Worm (Caenorhabditis elegans) whole organism, young adult: ENCODE measurements around the gene H10D18.1.

Source experiments
- B0336.3 ChIP-seq: fragments of 200-800 bp; sonication (Bioruptor generic); IDR thresholded peaks from 2 replicates; pipeline ENCODE4 v1.3.6; 2022; ENCODE audit warnings: missing genetic modification characterization, missing compliant biosample characterization
- C06A6.2 ChIP-seq: fragments of 200-800 bp; sonication (Bioruptor generic); conservative IDR thresholded peaks from 2 replicates; pipeline ENCODE4 v1.3.6; 2022; ENCODE audit warnings: missing genetic modification characterization, missing compliant biosample characterization
- F55B11.4 ChIP-seq: sonication (generic microtip); optimal IDR thresholded peaks from 2 replicates; lab custom pipeline; 2016; ENCODE audit warnings: missing compliant biosample characterization, missing genetic modification characterization, borderline replicate concordance; ENCODE audit not compliant: insufficient read depth
- K11D2.4 ChIP-seq: fragments of 200-800 bp; sonication (Bioruptor generic); IDR thresholded peaks from 2 replicates; pipeline ENCODE4 v1.3.6; 2022; ENCODE audit warnings: missing genetic modification reagents, missing genetic modification characterization, missing compliant biosample characterization
- K12H6.12 ChIP-seq: fragments of 200-800 bp; sonication (Bioruptor generic); optimal IDR thresholded peaks from 2 replicates; lab custom pipeline; 2018; ENCODE audit warnings: mild to moderate bottlenecking, missing genetic modification characterization, missing compliant biosample characterization
- T07F8.4 ChIP-seq: sonication (generic microtip); optimal IDR thresholded peaks from 2 replicates; lab custom pipeline; 2016; ENCODE audit warnings: mild to moderate bottlenecking, missing genetic modification characterization, moderate library complexity, missing compliant biosample characterization
- Y53G8AR.9 ChIP-seq: fragments of 200-800 bp; sonication (Bioruptor generic); conservative IDR thresholded peaks from 2 replicates; pipeline ENCODE4 v1.3.6; 2022; ENCODE audit warnings: missing genetic modification reagents, missing genetic modification characterization, missing compliant biosample characterization
- Y67H2A.10 ChIP-seq: fragments of 200-800 bp; sonication (Bioruptor generic); conservative IDR thresholded peaks from 2 replicates; pipeline ENCODE4 v1.3.6; 2022; ENCODE audit warnings: missing genetic modification reagents, missing genetic modification characterization, missing compliant biosample characterization
- akir-1 ChIP-seq: fragments of 200-800 bp; sonication (Bioruptor generic); optimal IDR thresholded peaks from 2 replicates; lab custom pipeline; 2018; ENCODE audit warnings: mild to moderate bottlenecking, missing genetic modification characterization, moderate library complexity, missing compliant biosample characterization
- bed-2 ChIP-seq: fragments of 200-800 bp; sonication (Bioruptor generic); IDR thresholded peaks from 2 replicates; pipeline ENCODE4 v1.3.6; 2022; ENCODE audit warnings: missing genetic modification reagents, missing genetic modification characterization, missing compliant biosample characterization
- ccch-3 ChIP-seq: fragments of 200-800 bp; sonication (Bioruptor generic); optimal IDR thresholded peaks from 2 replicates; lab custom pipeline; 2018; ENCODE audit warnings: mild to moderate bottlenecking, missing genetic modification characterization, missing compliant biosample characterization
- cebp-1 ChIP-seq, 2 experiments: fragments of 200-800 bp in 1 of 2; sonication (Bioruptor generic) in 1 of 2; sonication (generic microtip) in 1 of 2; IDR thresholded peaks in 1 of 2; optimal IDR thresholded peaks in 1 of 2; 2 replicates each; pipeline versions ENCODE4 v1.3.6 to Lab custom; 2017 to 2022; ENCODE audit warnings: missing compliant biosample characterization in 2 of 2, missing genetic modification characterization in 2 of 2, mild to moderate bottlenecking in 1 of 2, missing genetic modification reagents in 1 of 2, moderate library complexity in 1 of 2
- cebp-2 ChIP-seq: fragments of 200-800 bp; sonication (Bioruptor generic); IDR thresholded peaks from 2 replicates; pipeline ENCODE4 v1.3.6; 2022; ENCODE audit warnings: missing genetic modification characterization, missing compliant biosample characterization
- chd-7 ChIP-seq: sonication (generic microtip); optimal IDR thresholded peaks from 2 replicates; lab custom pipeline; 2016; ENCODE audit warnings: mild to moderate bottlenecking, missing genetic modification characterization, moderate library complexity, missing compliant biosample characterization
- die-1 ChIP-seq: sonication (generic microtip); optimal IDR thresholded peaks from 2 replicates; lab custom pipeline; 2016; ENCODE audit warnings: missing genotype, mild to moderate bottlenecking, missing genetic modification characterization, missing compliant biosample characterization
- dox-1 ChIP-seq: fragments of 200-800 bp; sonication (Bioruptor generic); IDR thresholded peaks from 2 replicates; pipeline ENCODE4 v1.3.6; 2022; ENCODE audit warnings: missing genetic modification reagents, missing genetic modification characterization, missing compliant biosample characterization
- efl-1 ChIP-seq: fragments of 150-350 bp; optimal IDR thresholded peaks from 2 replicates; lab custom pipeline; 2014; ENCODE audit warnings: missing biosample characterization, missing genetic modification reagents, missing genetic modification characterization
- egl-18 ChIP-seq: fragments of 200-800 bp; sonication (Bioruptor generic); IDR thresholded peaks from 2 replicates; pipeline ENCODE4 v1.3.6; 2022; ENCODE audit warnings: missing genetic modification reagents, missing genetic modification characterization, missing compliant biosample characterization
- egl-44 ChIP-seq: fragments of 200-800 bp; sonication (Bioruptor generic); IDR thresholded peaks from 2 replicates; pipeline ENCODE4 v1.3.6; 2022; ENCODE audit warnings: missing genetic modification reagents, missing genetic modification characterization, missing compliant biosample characterization
- egrh-3 ChIP-seq: fragments of 200-800 bp; sonication (Bioruptor generic); IDR thresholded peaks from 2 replicates; pipeline ENCODE4 v1.3.6; 2022; ENCODE audit warnings: missing genetic modification reagents, missing genetic modification characterization, missing compliant biosample characterization
- ekl-4 ChIP-seq: fragments of 200-800 bp; sonication (Bioruptor generic); IDR thresholded peaks from 2 replicates; pipeline ENCODE4 v1.3.6; 2022; ENCODE audit warnings: missing genetic modification reagents, missing genetic modification characterization, missing compliant biosample characterization
- hlh-12 ChIP-seq: sonication (generic microtip); optimal IDR thresholded peaks from 2 replicates; lab custom pipeline; 2016; ENCODE audit warnings: missing genetic modification characterization, missing compliant biosample characterization
- hmg-20 ChIP-seq: fragments of 200-800 bp; sonication (Bioruptor generic); IDR thresholded peaks from 2 replicates; pipeline ENCODE4 v1.3.6; 2022; ENCODE audit warnings: missing genetic modification reagents, missing genetic modification characterization, missing compliant biosample characterization
- hrde-1 ChIP-seq: sonication (generic microtip); optimal IDR thresholded peaks from 2 replicates; lab custom pipeline; 2016; ENCODE audit warnings: missing genetic modification characterization, mild to moderate bottlenecking, missing compliant biosample characterization, moderate library complexity, missing genotype, missing genetic modification reagents, borderline replicate concordance
- lag-1 ChIP-seq: fragments of 200-800 bp; sonication (Bioruptor generic); IDR thresholded peaks from 2 replicates; pipeline ENCODE4 v1.3.6; 2022; ENCODE audit warnings: missing genetic modification reagents, missing genetic modification characterization, missing compliant biosample characterization
- lin-54 ChIP-seq: fragments of 200-800 bp; sonication (Bioruptor generic); optimal IDR thresholded peaks from 2 replicates; lab custom pipeline; 2018; ENCODE audit warnings: mild to moderate bottlenecking, missing genetic modification characterization, missing compliant biosample characterization
- lsl-1 ChIP-seq: fragments of 200-800 bp; sonication (Bioruptor generic); optimal IDR thresholded peaks from 2 replicates; lab custom pipeline; 2018; ENCODE audit warnings: mild to moderate bottlenecking, missing genetic modification characterization, moderate library complexity, missing compliant biosample characterization
- lsy-27 ChIP-seq: sonication (generic microtip); optimal IDR thresholded peaks from 2 replicates; lab custom pipeline; 2017; ENCODE audit warnings: missing genetic modification characterization, mild to moderate bottlenecking, missing compliant biosample characterization, antibody characterized with exemption, missing genotype, borderline replicate concordance; ENCODE audit not compliant: insufficient read depth
- madf-6 ChIP-seq: fragments of 200-800 bp; sonication (Bioruptor generic); IDR thresholded peaks from 2 replicates; pipeline ENCODE4 v1.3.6; 2022; ENCODE audit warnings: missing genetic modification reagents, missing genetic modification characterization, missing compliant biosample characterization
- madf-8 ChIP-seq: fragments of 200-800 bp; sonication (Bioruptor generic); conservative IDR thresholded peaks from 2 replicates; pipeline ENCODE4 v1.3.6; 2022; ENCODE audit warnings: missing genetic modification reagents, missing genetic modification characterization, missing compliant biosample characterization
- mes-4 ChIP-seq: sonication (generic microtip); optimal IDR thresholded peaks from 2 replicates; lab custom pipeline; 2016; ENCODE audit warnings: missing genotype, missing genetic modification characterization, missing compliant biosample characterization
- nfya-2 ChIP-seq: fragments of 200-800 bp; sonication (Bioruptor generic); IDR thresholded peaks from 2 replicates; pipeline ENCODE4 v1.3.6; 2022; ENCODE audit warnings: missing genetic modification reagents, missing genetic modification characterization, missing compliant biosample characterization
- nhr-120 ChIP-seq: fragments of 200-800 bp; sonication (Bioruptor generic); IDR thresholded peaks from 2 replicates; pipeline ENCODE4 v1.3.6; 2022; ENCODE audit warnings: missing genetic modification characterization, missing compliant biosample characterization
- nhr-80 ChIP-seq: sonication (generic microtip); optimal IDR thresholded peaks from 2 replicates; lab custom pipeline; 2016; ENCODE audit warnings: missing genetic modification characterization, missing compliant biosample characterization
- snpc-3.4 ChIP-seq: sonication (generic microtip); optimal IDR thresholded peaks from 2 replicates; lab custom pipeline; 2017; ENCODE audit warnings: missing genetic modification characterization, mild to moderate bottlenecking, missing compliant biosample characterization, antibody characterized with exemption, moderate library complexity, missing genotype, missing genetic modification reagents
- snpc-4 ChIP-seq, 5 experiments: fragments of 150-350 bp in 1 of 5; sonication (generic microtip) in 4 of 5; optimal IDR thresholded peaks; 2 replicates each; lab custom pipeline; 2014 to 2018; ENCODE audit warnings: missing genetic modification characterization in 5 of 5, missing biosample characterization in 3 of 5, antibody characterized with exemption in 2 of 5, mild to moderate bottlenecking in 2 of 5, missing compliant biosample characterization in 2 of 5, missing genotype in 2 of 5, moderate library complexity in 2 of 5, missing genetic modification reagents in 1 of 5
- zfh-2 ChIP-seq: fragments of 200-800 bp; sonication (Bioruptor generic); conservative IDR thresholded peaks from 2 replicates; pipeline ENCODE4 v1.3.6; 2022; ENCODE audit warnings: missing genetic modification reagents, missing genetic modification characterization, missing compliant biosample characterization
- ztf-26 ChIP-seq: sonication (generic microtip); optimal IDR thresholded peaks from 2 replicates; lab custom pipeline; 2017; ENCODE audit warnings: missing genetic modification characterization, missing compliant biosample characterization
- ztf-28 ChIP-seq: fragments of 200-800 bp; sonication (Bioruptor generic); IDR thresholded peaks from 2 replicates; pipeline ENCODE4 v1.3.6; 2022; ENCODE audit warnings: missing genetic modification reagents, missing genetic modification characterization, missing compliant biosample characterization

H10D18.1 gene

DNA sequence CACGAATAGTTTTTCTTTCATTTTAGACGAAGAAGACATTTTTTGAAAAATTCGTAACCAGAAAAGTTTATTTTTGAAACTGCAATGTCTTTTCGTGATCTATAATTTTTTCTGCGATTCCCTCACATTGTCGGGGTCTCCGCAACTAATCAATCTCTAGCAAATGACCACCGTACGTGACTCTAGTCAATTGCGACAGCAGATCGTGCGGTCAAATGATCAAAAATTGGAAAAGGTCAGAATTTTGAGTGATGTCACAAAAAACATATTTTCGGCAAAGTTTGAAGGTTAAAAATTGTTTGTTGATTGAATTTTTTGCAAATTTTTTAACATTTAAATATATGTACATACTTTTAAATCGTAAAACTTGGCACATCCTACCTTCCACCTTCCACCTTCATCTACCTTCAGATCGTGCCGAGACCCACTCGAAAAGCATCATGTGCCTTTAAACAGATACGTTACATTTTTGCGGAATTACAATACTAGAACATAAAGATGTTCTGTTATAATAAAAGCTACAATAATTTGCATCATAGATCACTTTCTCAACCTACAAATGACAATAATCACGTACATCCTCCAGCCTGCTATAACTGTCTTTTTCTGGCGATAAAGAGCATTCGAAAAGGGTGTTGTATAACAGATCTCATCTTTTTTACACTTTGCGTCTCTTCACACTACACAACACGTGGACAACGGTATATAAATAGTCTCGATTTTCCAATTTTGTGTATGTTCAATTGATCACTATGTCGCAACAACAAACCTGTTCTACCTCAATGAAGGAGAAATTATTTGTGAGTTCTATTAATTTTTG, 43.4 kb upstream of the H10D18.1 start, which contains the start of the genes R08E5.1 and rips-1 (continued):
- TF ChIP-seq ekl-4 (GFP tag; lab: Robert Waterston, UW) (no peak), egl-18 (GFP tag; lab: Robert Waterston, UW) (no peak), nhr-120 (GFP tag; lab: Robert Waterston, UW) (no peak), lsl-1 (GFP tag; lab: Kevin White, UChicago) (no peak), T07F8.4 (tag; lab: Kevin White, UChicago) (no peak), lag-1 (no peak)

DNA sequence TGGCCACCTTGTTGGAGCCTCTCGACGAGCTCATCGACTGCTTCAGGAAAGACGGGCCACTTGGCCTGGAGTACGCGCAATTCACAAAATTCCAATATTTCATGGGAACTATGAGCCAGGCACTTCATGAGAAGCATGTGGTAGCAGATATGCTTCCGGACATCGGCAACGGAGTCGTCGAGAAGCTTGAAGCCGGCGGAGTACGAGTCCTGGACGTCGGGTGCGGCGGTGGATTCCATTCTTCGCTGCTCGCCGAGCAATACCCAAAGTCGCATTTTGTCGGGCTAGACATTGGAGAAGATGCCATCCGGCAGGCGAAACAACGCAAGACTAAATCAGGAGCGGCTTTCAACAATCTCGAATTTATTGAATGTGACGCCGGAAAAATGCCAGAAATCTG, 41.4 kb upstream of the H10D18.1 start:
- TF ChIP-seq F55B11.4 (tag; lab: Kevin White, UChicago), result no peak
- no peak for TF ChIP-seq K11D2.4 (GFP tag; lab: Robert Waterston, UW)
- no peak for TF ChIP-seq die-1
- TF ChIP-seq Y53G8AR.9, result 0 out of 2 replicates have a peak, but pooled peaks have one; percentile 20
- peak; percentile 80 for TF ChIP-seq zfh-2 (GFP tag; lab: Robert Waterston, UW)

DNA sequence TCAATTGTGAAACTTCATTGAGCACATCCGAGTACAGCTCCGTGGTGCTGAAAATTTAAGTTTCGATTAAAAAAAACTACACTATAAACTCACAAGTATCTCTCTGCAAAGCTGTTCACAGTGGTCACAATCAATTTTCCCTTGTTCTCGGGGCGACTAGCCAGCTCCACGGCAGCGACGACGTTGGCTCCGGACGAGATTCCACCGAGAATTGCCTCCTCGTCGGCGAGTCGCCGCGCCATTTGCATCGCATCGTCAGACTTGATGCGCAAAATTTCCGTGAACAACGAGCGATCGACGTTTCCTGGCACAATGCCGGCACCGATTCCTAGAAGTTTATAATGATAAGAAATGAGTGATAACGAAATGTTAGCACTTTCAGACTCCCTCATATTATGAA, 40.4 kb upstream of the H10D18.1 start:
- TF ChIP-seq ztf-26 (tag; lab: Kevin White, UChicago) (no peak), snpc-4 (GFP tag; optimal IDR thresholded peaks at IDR 0.05; lab: Kevin White, UChicago) (no peak), snpc-4 (tag; optimal IDR thresholded peaks at IDR 0.05; lab: Kevin White, UChicago) (no peak), chd-7 (no peak), nfya-2 (GFP tag; lab: Robert Waterston, UW) (no peak), nhr-80 (tag; lab: Kevin White, UChicago) (peak; percentile 47), egrh-3 (GFP tag; lab: Robert Waterston, UW) (peak; percentile 19; the same call in 1 of the 2 replicates), egl-44 (GFP tag; lab: Robert Waterston, UW) (0 out of 2 replicates have a peak, but pooled peaks have one; percentile 10), dox-1 (GFP tag; lab: Robert Waterston, UW) (peak; percentile 20; the same call in 1 of the 2 replicates), cebp-2 (0 out of 2 replicates have a peak, but pooled peaks have one; percentile 18), zfh-2 (GFP tag; lab: Robert Waterston, UW) (peak; percentile 69)

DNA sequence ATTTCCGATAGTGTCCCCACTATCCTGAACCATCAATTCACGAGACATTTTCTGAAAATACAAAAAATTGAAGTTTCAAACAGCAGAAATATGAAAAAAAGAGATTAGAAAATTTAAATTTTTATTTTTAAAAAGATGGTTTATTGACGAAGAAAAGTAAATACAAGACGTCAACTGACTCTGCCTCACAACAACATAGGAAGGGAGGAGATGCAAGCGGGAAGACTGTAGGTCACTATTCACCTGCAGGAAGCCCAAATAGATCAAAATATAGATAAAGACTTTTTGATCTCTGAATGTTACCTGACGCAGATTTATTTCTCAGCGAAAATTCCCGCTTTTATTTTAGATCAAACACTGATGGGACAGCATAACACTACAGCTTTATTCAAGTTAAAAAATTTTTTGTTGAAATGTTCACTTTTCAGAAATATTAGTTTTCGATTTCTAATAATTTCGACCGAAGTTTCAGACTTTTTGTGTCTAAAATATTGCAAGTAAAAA, 38.9 kb upstream of the H10D18.1 start, which contains the start of gene cysl-3:
cysl-3 (minus strand) TSS at position 51 of the 504 bp plus-strand sequence.
- TF ChIP-seq madf-6 (GFP tag; lab: Robert Waterston, UW), result peak; percentile 85
- peak; percentile 62 for TF ChIP-seq efl-1 (GFP tag; lab: Kevin White, UChicago)
- TF ChIP-seq hlh-12 (tag; lab: Kevin White, UChicago), result no peak
- TF ChIP-seq C06A6.2, result no peak
- TF ChIP-seq akir-1, result no peak
- no peak for TF ChIP-seq hrde-1 (tag; lab: Kevin White, UChicago)
- TF ChIP-seq madf-8 (GFP tag; lab: Robert Waterston, UW), result peak; percentile 65
- TF ChIP-seq Y53G8AR.9, result 0 out of 2 replicates have a peak, but pooled peaks have one; percentile 18
- no peak for TF ChIP-seq ztf-28

DNA sequence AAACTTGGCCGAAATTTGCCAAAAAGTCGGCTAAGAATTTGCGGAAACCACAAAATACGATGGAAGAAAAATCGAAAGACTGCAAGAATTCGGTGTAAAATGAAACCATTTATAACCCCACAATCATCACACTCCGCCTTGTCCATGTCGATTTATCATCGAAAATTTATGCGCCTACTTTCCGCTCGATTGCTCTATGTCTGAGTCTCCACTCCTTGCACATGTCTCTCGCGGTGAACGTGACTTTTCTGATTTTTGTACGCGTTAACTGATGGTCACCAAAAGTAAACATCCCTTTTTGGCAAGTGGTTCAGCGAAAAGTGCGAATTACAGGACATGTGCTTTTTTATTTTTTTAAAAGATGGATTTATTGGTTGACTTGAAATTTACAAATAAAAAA, 38.1 kb upstream of the H10D18.1 start:
- TF ChIP-seq Y67H2A.10 (GFP tag; lab: Robert Waterston, UW) (no peak), ccch-3 (no peak), mes-4 (no peak), bed-2 (no peak), nhr-80 (tag; lab: Kevin White, UChicago) (peak; percentile 74), akir-1 (no peak), hmg-20 (GFP tag; lab: Robert Waterston, UW) (no peak), lin-54 (GFP tag; lab: Kevin White, UChicago) (no peak), lsy-27 (tag; lab: Kevin White, UChicago) (no peak), snpc-3.4 (tag; lab: Kevin White, UChicago) (no peak), cebp-1 (GFP tag; IDR thresholded peaks at IDR 0.05; lab: Robert Waterston, UW) (no peak), cebp-1 (tag; optimal IDR thresholded peaks at IDR 0.05; lab: Kevin White, UChicago) (peak; percentile 27), K11D2.4 (GFP tag; lab: Robert Waterston, UW) (no peak), B0336.3 (no peak), K12H6.12 (no peak)
